Fruit fly (Drosophila melanogaster) whole organism: Measurements from ENCODE around the gene CG31371.

Experiments used
- Dll ChIP-seq: fragments of >200 bp; optimal IDR thresholded peaks from 2 replicates; lab custom pipeline; 2017
- EcR ChIP-seq, 2 experiments: fragments of >200 bp; optimal IDR thresholded peaks; 2 replicates each; lab custom pipeline; 2017; ENCODE audit warnings: missing biosample characterization in 2 of 2, missing genetic modification characterization in 2 of 2, missing genetic modification reagents in 2 of 2
- pan ChIP-seq: fragments of >200 bp; optimal IDR thresholded peaks from 2 replicates; lab custom pipeline; 2017
- psq ChIP-seq: fragments of >200 bp; optimal IDR thresholded peaks from 2 replicates; lab custom pipeline; 2017
- usp ChIP-seq: fragments of >200 bp; optimal IDR thresholded peaks from 2 replicates; lab custom pipeline; 2017; ENCODE audit warnings: missing biosample characterization, missing genetic modification characterization, mixed read lengths

DNA sequence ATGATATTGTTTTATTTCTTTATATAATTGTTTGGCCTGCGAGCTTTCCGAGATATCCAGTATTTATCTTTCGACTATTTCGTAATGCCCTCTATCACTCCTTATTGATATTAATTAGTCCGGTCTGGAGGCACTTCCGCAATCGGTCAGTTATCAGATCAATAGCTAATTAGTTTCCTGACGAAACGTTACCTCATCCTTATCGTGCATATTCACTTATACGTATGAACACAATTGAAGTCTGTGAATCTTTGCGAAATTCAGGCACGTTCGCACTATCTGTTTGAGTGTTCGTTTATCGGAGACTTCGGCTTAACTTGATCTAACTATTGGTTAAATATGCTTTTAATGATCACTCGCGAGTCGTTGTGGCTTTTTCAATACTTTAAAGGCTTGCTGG is 50.1 kb downstream of the CG31371 start:
- TF ChIP-seq psq (lab: Kevin White, UChicago) = no peak
- no peak for TF ChIP-seq pan (lab: Kevin White, UChicago)
- TF ChIP-seq Dll (lab: Kevin White, UChicago) = no peak
- TF ChIP-seq usp (GFP tag; lab: Kevin White, UChicago) = no peak
- no peak for TF ChIP-seq EcR (GFP tag; optimal IDR thresholded peaks at IDR 0.05; lab: Kevin White, UChicago)
